Worm (Caenorhabditis elegans): ENCODE data around the gene F19G12.4.

Gene F19G12.4

DNA sequence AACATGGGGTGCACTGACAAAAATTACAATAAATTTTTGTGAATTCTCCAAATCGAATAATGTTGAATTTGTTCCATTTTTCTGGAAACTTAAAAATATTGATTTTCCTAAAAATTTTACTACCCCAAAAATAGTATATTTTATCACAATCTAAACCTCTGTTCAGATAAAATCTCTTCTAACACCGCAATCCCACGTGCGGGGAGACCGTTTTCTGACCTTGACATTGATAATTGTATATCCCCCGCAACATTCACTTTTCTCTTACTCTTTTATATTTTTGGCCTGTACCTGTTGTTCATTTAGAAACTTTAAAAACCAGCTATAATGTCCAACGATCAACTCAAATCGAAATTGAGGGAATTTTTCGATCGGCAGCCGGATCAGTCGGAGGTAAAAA, 41.7 kb downstream of the F19G12.4 start, which contains the start of gene D1005.2:
D1005.2 (plus strand) TSS at position 230 of the 400 bp plus-strand sequence.
- TF ChIP-seq attf-5 (GFP tag; optimal IDR thresholded peaks at IDR 0.05): no peak
- no peak for TF ChIP-seq atf-7 (tag; optimal IDR thresholded peaks at IDR 0.05)
- no peak for TF ChIP-seq hlh-12 (tag; optimal IDR thresholded peaks at IDR 0.05)
- no peak for TF ChIP-seq Y95B8A.8 (GFP tag; IDR thresholded peaks at IDR 0.05)
- no peak for TF ChIP-seq mel-28 (tag; optimal IDR thresholded peaks at IDR 0.05; ENCODE audit: borderline replicate concordance)

DNA sequence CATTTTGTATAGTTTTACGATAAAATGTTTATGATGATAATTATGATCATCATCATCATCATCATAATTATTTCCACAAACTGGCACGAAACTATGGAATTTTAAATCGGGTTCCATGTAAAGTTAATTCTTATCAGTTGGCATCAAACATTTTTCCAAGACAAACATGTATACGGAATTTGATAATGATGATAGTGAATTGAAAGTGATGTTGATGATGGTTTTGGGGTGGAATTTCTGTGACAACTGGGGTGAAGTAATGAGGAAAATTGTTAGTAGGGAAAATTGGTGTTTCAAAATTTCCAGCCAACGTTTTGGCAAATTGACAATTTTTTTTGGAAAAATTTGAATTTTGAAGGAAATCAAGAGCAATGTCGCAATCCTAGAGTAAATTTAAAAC, 42.7 kb downstream of the F19G12.4 start:
- TF ChIP-seq ztf-22 (GFP tag; optimal IDR thresholded peaks at IDR 0.05): no peak
- TF ChIP-seq hmg-20 (GFP tag; IDR thresholded peaks at IDR 0.05): no peak
- TF ChIP-seq xnd-1 (tag; optimal IDR thresholded peaks at IDR 0.05): no peak
- no peak for TF ChIP-seq rpc-1 (optimal IDR thresholded peaks at IDR 0.05)
- no peak for TF ChIP-seq rpc-1 (tag; optimal IDR thresholded peaks at IDR 0.05)
- no peak for TF ChIP-seq rec-8 (tag; optimal IDR thresholded peaks at IDR 0.05)
- TF ChIP-seq sptf-2 (GFP tag; optimal IDR thresholded peaks at IDR 0.05): no peak
- TF ChIP-seq F57A8.1 (GFP tag; optimal IDR thresholded peaks at IDR 0.05): no peak

DNA sequence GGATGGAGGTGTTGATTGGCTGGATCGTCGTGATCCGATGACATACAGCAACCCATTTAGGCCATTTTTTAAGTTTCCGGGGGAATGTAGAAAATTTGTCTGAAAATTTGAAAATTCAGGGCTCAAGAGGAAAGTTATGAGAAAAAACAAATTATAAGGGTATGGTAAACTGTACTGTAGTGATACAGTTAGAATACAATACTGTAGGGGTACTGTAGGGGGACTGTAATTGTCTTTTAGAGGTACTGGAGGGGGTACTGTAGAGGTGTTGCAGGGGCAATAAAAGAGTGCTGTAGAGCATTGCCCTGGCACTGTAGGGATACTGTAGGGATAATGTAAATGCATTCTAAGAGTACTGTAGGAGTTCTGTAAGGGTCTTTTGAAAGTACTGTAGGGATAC, 47.6 kb downstream of the F19G12.4 start, which contains the start of gene D1005.6:
D1005.6 (minus strand) TSS at position 101 of the 400 bp plus-strand sequence.
- TF ChIP-seq attf-6 (GFP tag; IDR thresholded peaks at IDR 0.05) (no peak), madf-10 (tag; optimal IDR thresholded peaks at IDR 0.05) (no peak), zfh-2 (GFP tag; conservative IDR thresholded peaks at IDR 0.05) (no peak), gei-17 (GFP tag; optimal IDR thresholded peaks at IDR 0.05) (no peak), ZK185.1 (tag; optimal IDR thresholded peaks at IDR 0.05; ENCODE audit: poor library complexity, severe bottlenecking) (no peak), nhr-90 (tag; optimal IDR thresholded peaks at IDR 0.05) (no peak), somi-1 (GFP tag; optimal IDR thresholded peaks at IDR 0.05) (no peak), B0261.1 (tag; optimal IDR thresholded peaks at IDR 0.05) (no peak)
